Worm (Caenorhabditis elegans) whole organism, midembryonic: ENCODE data around the gene srh-24.

Experiments used
- flt-1 ChIP-seq: fragments of 200-800 bp; sonication (Bioruptor generic); IDR thresholded peaks from 2 replicates; pipeline ENCODE4 v1.3.6; 2022; ENCODE audit warnings: missing genetic modification characterization, missing compliant biosample characterization
- med-1 ChIP-seq: sonication (generic microtip); optimal IDR thresholded peaks from 2 replicates; lab custom pipeline; 2017; ENCODE audit warnings: missing genetic modification characterization, mild to moderate bottlenecking, missing compliant biosample characterization, antibody characterized with exemption, missing genetic modification reagents; ENCODE audit not compliant: insufficient read depth
- ref-1 ChIP-seq: fragments of 200-800 bp; sonication (Bioruptor generic); conservative IDR thresholded peaks from 2 replicates; pipeline ENCODE4 v1.3.6; 2022; ENCODE audit warnings: missing genetic modification reagents, missing genetic modification characterization, missing compliant biosample characterization

- TF ChIP-seq ref-1 (GFP tag; lab: Robert Waterston, UW) (no peak), med-1 (GFP tag; lab: Kevin White, UChicago) (no peak), flt-1 (GFP tag; lab: Robert Waterston, UW) (no peak)
Observed at ce11 chrV:13916196-13916595, 44.6 kb downstream of the srh-24 start, which contains the start of gene str-252.
